Fruit fly (Drosophila melanogaster): ENCODE data around the gene aub.

The aub gene

DNA sequence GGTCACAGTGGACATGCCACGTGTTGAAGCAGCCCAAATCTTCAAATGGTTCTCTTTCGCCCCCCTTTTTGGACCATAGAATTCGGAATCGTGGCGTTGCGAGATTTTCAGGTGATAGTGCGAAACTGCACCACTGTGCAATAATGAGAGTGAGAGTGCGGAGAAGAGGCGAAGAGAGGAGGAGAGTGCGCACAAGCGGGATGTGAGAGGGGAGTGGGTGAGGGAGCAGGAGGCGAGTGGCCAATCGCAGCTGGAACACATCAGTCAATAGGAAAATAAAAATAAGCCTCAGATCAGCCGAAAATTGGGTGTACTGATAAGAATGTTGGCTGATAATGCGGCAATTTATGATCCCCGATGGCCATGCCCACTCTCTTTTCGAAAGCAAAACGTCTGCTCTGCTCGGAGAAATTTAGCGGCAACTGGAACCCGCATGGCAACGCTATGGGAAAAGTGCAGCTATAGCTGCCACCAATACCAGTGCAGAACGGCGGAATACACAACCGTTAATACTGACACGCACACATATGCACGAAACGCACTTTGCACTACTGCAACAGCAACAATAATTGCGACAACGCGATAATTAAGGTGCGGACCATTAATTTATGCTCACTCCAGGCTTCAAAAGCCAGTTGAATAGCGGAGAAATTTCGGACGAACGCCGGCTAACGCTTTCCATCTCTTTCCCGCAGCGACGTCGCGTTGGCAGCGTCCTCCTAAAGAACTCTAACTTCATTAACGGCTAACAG lies 33.8 kb downstream of the aub start (continued):
- TF ChIP-seq CG6813 (GFP tag; optimal IDR thresholded peaks at IDR 0.05) (no peak), CG15514 (GFP tag; optimal IDR thresholded peaks at IDR 0.05) (peak; percentile 5), stc (GFP tag; IDR thresholded peaks at IDR 0.05) (no peak), CG7987 (GFP tag; optimal IDR thresholded peaks at IDR 0.05) (peak; percentile 65), sens (GFP tag) (peak; percentile 83), z (GFP tag; IDR thresholded peaks at IDR 0.05) (0 out of 3 replicates have a peak, but pooled peaks have one; percentile 34), grau (tag; optimal IDR thresholded peaks at IDR 0.05) (peak; percentile 2), cad (GFP tag; optimal IDR thresholded peaks at IDR 0.05) (peak; percentile 32), Hand (GFP tag; optimal IDR thresholded peaks at IDR 0.05) (no peak), Oli (tag; optimal IDR thresholded peaks at IDR 0.05) (no peak), Doc2 (GFP tag; IDR thresholded peaks at IDR 0.05) (no peak), CG9932 (GFP tag; IDR thresholded peaks at IDR 0.05) (no peak), unc-4 (GFP tag; IDR thresholded peaks at IDR 0.05; ENCODE audit: partially characterized antibody) (0 out of 2 replicates have a peak, but pooled peaks have one; percentile 10), grn (GFP tag; optimal IDR thresholded peaks at IDR 0.05) (no peak), CG14860 (GFP tag; IDR thresholded peaks at IDR 0.05; ENCODE audit: partially characterized antibody) (peak; percentile 32; the same call in 1 of the 3 replicates), CG11723 (GFP tag; optimal IDR thresholded peaks at IDR 0.05) (no peak), tx (GFP tag; optimal IDR thresholded peaks at IDR 0.05) (peak; percentile 4), CG1832 (GFP tag; optimal IDR thresholded peaks at IDR 0.05) (no peak), CG43689 (GFP tag; IDR thresholded peaks at IDR 0.05) (no peak), cg (GFP tag; optimal IDR thresholded peaks at IDR 0.05) (peak; percentile 87), ci (GFP tag; IDR thresholded peaks at IDR 0.05) (0 out of 3 replicates have a peak, but pooled peaks have one; percentile 54), Fer2 (tag; optimal IDR thresholded peaks at IDR 0.05) (no peak), NK7.1 (GFP tag; optimal IDR thresholded peaks at IDR 0.05) (no peak), chinmo (GFP tag; IDR thresholded peaks at IDR 0.05; ENCODE audit: partially characterized antibody) (peak; percentile 57; the same call in 2 of the 4 replicates), rib (GFP tag; IDR thresholded peaks at IDR 0.05) (peak; percentile 37; the same call in 1 of the 2 replicates), CG12769 (tag; optimal IDR thresholded peaks at IDR 0.05) (peak; percentile 8), CG2120 (GFP tag; optimal IDR thresholded peaks at IDR 0.05) (peak; percentile 8), CG18619 (GFP tag; optimal IDR thresholded peaks at IDR 0.05) (no peak), trem (tag; optimal IDR thresholded peaks at IDR 0.05) (peak; percentile 90), CG13775 (GFP tag; optimal IDR thresholded peaks at IDR 0.05) (no peak), tna (GFP tag; IDR thresholded peaks at IDR 0.05; ENCODE audit: partially characterized antibody) (0 out of 2 replicates have a peak, but pooled peaks have one; percentile 9), lov (optimal IDR thresholded peaks at IDR 0.05) (no peak), lov (GFP tag; IDR thresholded peaks at IDR 0.05) (no peak), CG15479 (GFP tag; optimal IDR thresholded peaks at IDR 0.05) (peak; percentile 52), hbn (GFP tag; IDR thresholded peaks at IDR 0.05; ENCODE audit: partially characterized antibody) (0 out of 2 replicates have a peak, but pooled peaks have one; percentile 10), kni (GFP tag; optimal IDR thresholded peaks at IDR 0.05) (peak; percentile 64), crp (GFP tag; optimal IDR thresholded peaks at IDR 0.05) (peak in 1 of 2 experiments; percentile 16), CG1529 (GFP tag; optimal IDR thresholded peaks at IDR 0.05) (no peak), zf30C (GFP tag; optimal IDR thresholded peaks at IDR 0.05) (no peak), bbx (GFP tag; IDR thresholded peaks at IDR 0.05; ENCODE audit: partially characterized antibody) (no peak), CG6683 (GFP tag; optimal IDR thresholded peaks at IDR 0.05) (no peak), Nf-YC (tag; optimal IDR thresholded peaks at IDR 0.05) (peak; percentile 94), CG8765 (GFP tag; IDR thresholded peaks at IDR 0.05) (no peak), Sry-δ (GFP tag; optimal IDR thresholded peaks at IDR 0.05) (no peak), az2 (GFP tag; optimal IDR thresholded peaks at IDR 0.05) (no peak), CG14667 (GFP tag; IDR thresholded peaks at IDR 0.05) (no peak), Adf1 (GFP tag; IDR thresholded peaks at IDR 0.05) (peak; percentile 57), MESR4 (GFP tag; optimal IDR thresholded peaks at IDR 0.05) (peak; percentile 70)

Data from whole organism, embryonic.